Fruit fly (Drosophila melanogaster) whole organism, embryonic: ENCODE results near the gene CG11155.

Experiments
- ATbp ChIP-seq: fragments of 200-800 bp; sonication (Bioruptor generic); optimal IDR thresholded peaks from 2 replicates; lab custom pipeline; 2017; ENCODE audit warnings: missing biosample characterization, mild to moderate bottlenecking, missing genetic modification characterization, missing genetic modification reagents
- Atf3 ChIP-seq: fragments of 200-800 bp; sonication (Bioruptor generic); optimal IDR thresholded peaks from 3 replicates; lab custom pipeline; 2016; ENCODE audit warnings: missing biosample characterization, missing genetic modification characterization
- B-H1 ChIP-seq: fragments of 200-800 bp; sonication (Bioruptor generic); IDR thresholded peaks from 3 replicates; pipeline ENCODE4 v1.3.6; 2022; ENCODE audit warnings: missing biosample characterization, missing genetic modification characterization
- CG10274 ChIP-seq: fragments of 200-800 bp; sonication (Bioruptor generic); optimal IDR thresholded peaks from 3 replicates; lab custom pipeline; 2017; ENCODE audit warnings: missing biosample characterization, mild to moderate bottlenecking, missing genetic modification characterization
- CG11247 ChIP-seq: fragments of 200-800 bp; sonication (Bioruptor generic); IDR thresholded peaks from 2 replicates; pipeline ENCODE4 v1.3.6; 2022; ENCODE audit warnings: missing biosample characterization, missing genetic modification characterization
- CG11456 ChIP-seq: fragments of 200-800 bp; sonication (Bioruptor generic); IDR thresholded peaks from 3 replicates; pipeline ENCODE4 v1.3.6; 2022; ENCODE audit warnings: missing biosample characterization, missing genetic modification characterization
- CG12942 ChIP-seq: fragments of 200-800 bp; sonication (Bioruptor generic); optimal IDR thresholded peaks from 3 replicates; lab custom pipeline; 2016; ENCODE audit warnings: missing biosample characterization, missing genetic modification characterization
- CG13624 ChIP-seq: fragments of 200-800 bp; sonication (Bioruptor generic); optimal IDR thresholded peaks from 2 replicates; lab custom pipeline; 2016; ENCODE audit warnings: missing biosample characterization, missing genetic modification characterization
- CG14710 ChIP-seq: fragments of 200-800 bp; sonication (Bioruptor generic); optimal IDR thresholded peaks from 3 replicates; lab custom pipeline; 2019; ENCODE audit warnings: missing biosample characterization, mild to moderate bottlenecking, missing genetic modification characterization, moderate library complexity
- CG15696 ChIP-seq: fragments of 200-800 bp; sonication (Bioruptor generic); optimal IDR thresholded peaks from 2 replicates; lab custom pipeline; 2019; ENCODE audit warnings: missing biosample characterization, mild to moderate bottlenecking, missing genetic modification characterization, moderate library complexity
- CG17328 ChIP-seq: fragments of 200-800 bp; sonication (Bioruptor generic); IDR thresholded peaks from 2 replicates; pipeline ENCODE4 v1.3.6; 2022; ENCODE audit warnings: missing biosample characterization, missing genetic modification characterization
- CG17829 ChIP-seq: fragments of 200-800 bp; optimal IDR thresholded peaks from 2 replicates; lab custom pipeline; 2019; ENCODE audit warnings: missing biosample characterization, mild to moderate bottlenecking, missing genetic modification characterization, moderate library complexity
- CG18262 ChIP-seq: fragments of 200-800 bp; optimal IDR thresholded peaks from 3 replicates; lab custom pipeline; 2019; ENCODE audit warnings: missing biosample characterization, mild to moderate bottlenecking, missing genetic modification characterization, moderate library complexity
- CG31441 ChIP-seq: fragments of 200-800 bp; sonication (Bioruptor generic); IDR thresholded peaks from 2 replicates; pipeline ENCODE4 v1.3.6; 2022; ENCODE audit warnings: missing biosample characterization, missing genetic modification characterization
- CG32772 ChIP-seq: fragments of 200-800 bp; sonication (Bioruptor generic); IDR thresholded peaks from 2 replicates; pipeline ENCODE4 v1.3.6; 2022; ENCODE audit warnings: missing biosample characterization, missing genetic modification characterization
- CG3407 ChIP-seq: fragments of 200-800 bp; sonication (Bioruptor generic); optimal IDR thresholded peaks from 2 replicates; lab custom pipeline; 2018; ENCODE audit warnings: missing biosample characterization, mild to moderate bottlenecking, missing genetic modification characterization
- CG3838 ChIP-seq: fragments of 200-800 bp; sonication (Bioruptor generic); optimal IDR thresholded peaks from 3 replicates; lab custom pipeline; 2016; ENCODE audit warnings: missing biosample characterization, missing genetic modification characterization
- CG4617 ChIP-seq: fragments of 200-800 bp; sonication (Bioruptor generic); optimal IDR thresholded peaks from 3 replicates; lab custom pipeline; 2016; ENCODE audit warnings: missing biosample characterization, missing genetic modification characterization, borderline replicate concordance
- CG4820 ChIP-seq: fragments of 200-800 bp; sonication (Bioruptor generic); optimal IDR thresholded peaks from 3 replicates; lab custom pipeline; 2016; ENCODE audit warnings: missing biosample characterization, missing genetic modification characterization
- CG7271 ChIP-seq: fragments of 200-800 bp; sonication (Bioruptor generic); optimal IDR thresholded peaks from 2 replicates; lab custom pipeline; 2018; ENCODE audit warnings: missing biosample characterization, mild to moderate bottlenecking, missing genetic modification characterization, moderate library complexity
- CG9727 ChIP-seq: fragments of 200-800 bp; sonication (Bioruptor generic); optimal IDR thresholded peaks from 3 replicates; lab custom pipeline; 2017; ENCODE audit warnings: missing biosample characterization, mild to moderate bottlenecking, missing genetic modification characterization
- CG9817 ChIP-seq: fragments of 200-800 bp; sonication (Bioruptor generic); optimal IDR thresholded peaks from 2 replicates; lab custom pipeline; 2018; ENCODE audit warnings: missing biosample characterization, mild to moderate bottlenecking, missing genetic modification characterization, moderate library complexity
- CrebB ChIP-seq: fragments of 200-800 bp; sonication (Bioruptor generic); optimal IDR thresholded peaks from 3 replicates; lab custom pipeline; 2018; ENCODE audit warnings: missing biosample characterization, mild to moderate bottlenecking, missing genetic modification characterization
- D19A ChIP-seq: fragments of 200-800 bp; optimal IDR thresholded peaks from 3 replicates; lab custom pipeline; 2019; ENCODE audit warnings: missing biosample characterization, mild to moderate bottlenecking, missing genetic modification characterization, moderate library complexity
- D19B ChIP-seq: fragments of 200-800 bp; sonication (Bioruptor generic); optimal IDR thresholded peaks from 2 replicates; lab custom pipeline; 2017; ENCODE audit warnings: missing biosample characterization, mild to moderate bottlenecking, missing genetic modification characterization
- Drgx ChIP-seq: fragments of 200-800 bp; sonication (Bioruptor generic); IDR thresholded peaks from 2 replicates; pipeline ENCODE4 v1.3.6; 2022; ENCODE audit warnings: missing biosample characterization, missing genetic modification characterization
- Fer3 ChIP-seq: fragments of 200-800 bp; sonication (Bioruptor generic); optimal IDR thresholded peaks from 2 replicates; lab custom pipeline; 2018; ENCODE audit warnings: missing biosample characterization, mild to moderate bottlenecking, missing genetic modification characterization, moderate library complexity
- GATAe ChIP-seq: fragments of 200-800 bp; sonication (Bioruptor generic); conservative IDR thresholded peaks from 2 replicates; pipeline ENCODE4 v1.3.6; 2022; ENCODE audit warnings: missing biosample characterization, missing genetic modification characterization
- HHEX ChIP-seq: fragments of 200-800 bp; sonication (Bioruptor generic); optimal IDR thresholded peaks from 3 replicates; lab custom pipeline; 2017; ENCODE audit warnings: missing biosample characterization, mild to moderate bottlenecking, missing genetic modification characterization, missing genetic modification reagents
- Hmx ChIP-seq: fragments of 200-800 bp; sonication (Bioruptor generic); optimal IDR thresholded peaks from 2 replicates; lab custom pipeline; 2016; ENCODE audit warnings: missing biosample characterization, missing genetic modification characterization
- Hr51 ChIP-seq, 2 experiments: fragments of 200-800 bp; sonication (Bioruptor generic); optimal IDR thresholded peaks; 2 replicates in 1 of 2; 3 replicates in 1 of 2; lab custom pipeline; 2016 to 2018; ENCODE audit warnings: missing biosample characterization in 2 of 2, missing genetic modification characterization in 2 of 2, mild to moderate bottlenecking in 1 of 2, moderate library complexity in 1 of 2
- Hr78 ChIP-seq, 2 experiments: fragments of 200-800 bp in 1 of 2; fragments of >200 bp in 1 of 2; sonication (Bioruptor generic) in 1 of 2; optimal IDR thresholded peaks; 2 replicates each; lab custom pipeline; 2017 to 2019; ENCODE audit warnings: missing biosample characterization in 2 of 2, missing genetic modification characterization in 2 of 2, mild to moderate bottlenecking in 1 of 2, moderate library complexity in 1 of 2
- Hsf ChIP-seq: fragments of 200-800 bp; sonication (Bioruptor generic); optimal IDR thresholded peaks from 3 replicates; lab custom pipeline; 2016; ENCODE audit warnings: missing biosample characterization, missing genetic modification characterization
- Nf-YB ChIP-seq: fragments of 200-800 bp; sonication (Bioruptor generic); optimal IDR thresholded peaks from 3 replicates; lab custom pipeline; 2019; ENCODE audit warnings: missing biosample characterization, mild to moderate bottlenecking, missing genetic modification characterization, moderate library complexity
- NfI ChIP-seq: fragments of 200-800 bp; sonication (Bioruptor generic); optimal IDR thresholded peaks from 3 replicates; lab custom pipeline; 2018; ENCODE audit warnings: missing biosample characterization, mild to moderate bottlenecking, missing genetic modification characterization, moderate library complexity
- Pdp1 ChIP-seq, 2 experiments: fragments of 200-800 bp; sonication (Bioruptor generic); optimal IDR thresholded peaks; 3 replicates each; lab custom pipeline; 2016; ENCODE audit warnings: missing biosample characterization in 2 of 2, missing genetic modification characterization in 2 of 2, mild to moderate bottlenecking in 1 of 2, moderate library complexity in 1 of 2
- Xbp1 ChIP-seq: fragments of 200-800 bp; sonication (Bioruptor generic); optimal IDR thresholded peaks from 3 replicates; lab custom pipeline; 2016; ENCODE audit warnings: missing biosample characterization, mild to moderate bottlenecking, missing genetic modification characterization
- al ChIP-seq: fragments of 200-800 bp; sonication (Bioruptor generic); IDR thresholded peaks from 2 replicates; pipeline ENCODE4 v1.3.6; 2022; ENCODE audit warnings: missing biosample characterization, missing genetic modification characterization
- ase ChIP-seq: fragments of 200-800 bp; sonication (Bioruptor generic); IDR thresholded peaks from 3 replicates; pipeline ENCODE4 v1.3.6; 2022; ENCODE audit warnings: missing biosample characterization, missing genetic modification characterization
- cg ChIP-seq: fragments of 200-800 bp; sonication (Bioruptor generic); optimal IDR thresholded peaks from 3 replicates; lab custom pipeline; 2019; ENCODE audit warnings: missing biosample characterization, mild to moderate bottlenecking, missing genetic modification characterization, moderate library complexity
- chinmo ChIP-seq: fragments of 200-800 bp; sonication (Bioruptor generic); IDR thresholded peaks from 4 replicates; pipeline ENCODE4 v1.3.6; 2022; ENCODE audit warnings: missing biosample characterization, missing genetic modification characterization; ENCODE audit not compliant: partially characterized antibody
- croc ChIP-seq: fragments of 200-800 bp; sonication (Bioruptor generic); conservative IDR thresholded peaks from 3 replicates; pipeline ENCODE4 v1.3.6; 2022; ENCODE audit warnings: missing biosample characterization, missing genetic modification characterization
- disco-r ChIP-seq: fragments of 200-800 bp; sonication (Bioruptor generic); optimal IDR thresholded peaks from 2 replicates; lab custom pipeline; 2016; ENCODE audit warnings: missing biosample characterization, missing genetic modification characterization
- dmrt99B ChIP-seq: fragments of 200-800 bp; sonication (Bioruptor generic); optimal IDR thresholded peaks from 2 replicates; lab custom pipeline; 2018; ENCODE audit warnings: missing biosample characterization, mild to moderate bottlenecking, missing genetic modification characterization, moderate library complexity
- gcm2 ChIP-seq: fragments of 200-800 bp; sonication (Bioruptor generic); optimal IDR thresholded peaks from 2 replicates; lab custom pipeline; 2016; ENCODE audit warnings: missing biosample characterization, missing genetic modification characterization
- her ChIP-seq: fragments of 200-800 bp; sonication (Bioruptor generic); optimal IDR thresholded peaks from 2 replicates; lab custom pipeline; 2016; ENCODE audit warnings: missing biosample characterization, missing genetic modification characterization
- odd ChIP-seq: fragments of 200-800 bp; sonication (Bioruptor generic); optimal IDR thresholded peaks from 2 replicates; lab custom pipeline; 2017; ENCODE audit warnings: missing biosample characterization, mild to moderate bottlenecking, missing genetic modification characterization
- phol ChIP-seq: fragments of 200-800 bp; sonication (Bioruptor generic); optimal IDR thresholded peaks from 3 replicates; lab custom pipeline; 2018; ENCODE audit warnings: missing biosample characterization, mild to moderate bottlenecking, missing genetic modification characterization, moderate library complexity
- run ChIP-seq: fragments of 200-800 bp; sonication (Bioruptor generic); optimal IDR thresholded peaks from 3 replicates; lab custom pipeline; 2018; ENCODE audit warnings: missing biosample characterization, mild to moderate bottlenecking, missing genetic modification characterization
- sens ChIP-seq: fragments of 200-800 bp; sonication (Bioruptor generic); peaks from one replicate; lab custom pipeline; 2016; ENCODE audit warnings: missing biosample characterization, missing genetic modification characterization
- sqz ChIP-seq: fragments of 200-800 bp; sonication (Bioruptor generic); optimal IDR thresholded peaks from 3 replicates; lab custom pipeline; 2018; ENCODE audit warnings: missing biosample characterization, mild to moderate bottlenecking, missing genetic modification characterization

Gene CG11155

dm6 chr4:1093446-1093845 lies 33.0 kb upstream of the CG11155 start (continued):
- no peak for TF ChIP-seq chinmo
- no peak for TF ChIP-seq odd (GFP tag; lab: Kevin White, UChicago)
- no peak for TF ChIP-seq Atf3 (GFP tag; lab: Kevin White, UChicago)
- no peak for TF ChIP-seq Xbp1
- no peak for TF ChIP-seq croc (GFP tag; lab: Robert Waterston, UW)
- no peak for TF ChIP-seq cg (GFP tag; lab: Kevin White, UChicago)
- TF ChIP-seq run, result no peak
- no peak for TF ChIP-seq Hr78 (GFP tag; optimal IDR thresholded peaks at IDR 0.05; lab: Kevin White, UChicago)
- no peak for TF ChIP-seq CG17829 (tag; lab: Kevin White, UChicago)
- TF ChIP-seq Drgx (GFP tag; lab: Robert Waterston, UW), result no peak
- TF ChIP-seq CG9817, result no peak
- TF ChIP-seq her (GFP tag; lab: Kevin White, UChicago), result no peak
- TF ChIP-seq Hmx (GFP tag; lab: Kevin White, UChicago), result no peak
- no peak for TF ChIP-seq CG12942
- no peak for TF ChIP-seq B-H1 (GFP tag; lab: Robert Waterston, UW)
- TF ChIP-seq CG14710 (tag; lab: Kevin White, UChicago), result no peak
- TF ChIP-seq CG31441, result no peak
- no peak for TF ChIP-seq CG32772 (GFP tag; lab: Robert Waterston, UW)
- TF ChIP-seq Fer3 (tag; lab: Kevin White, UChicago), result no peak
- TF ChIP-seq gcm2 (GFP tag; lab: Kevin White, UChicago), result no peak
- TF ChIP-seq sens, result peak; percentile 84
- TF ChIP-seq CG11456 (GFP tag; lab: Robert Waterston, UW), result no peak
- no peak for TF ChIP-seq CG4820 (GFP tag; lab: Kevin White, UChicago)
- TF ChIP-seq CG15696 (tag; lab: Kevin White, UChicago), result no peak
- TF ChIP-seq CG13624 (GFP tag; lab: Kevin White, UChicago), result no peak
- TF ChIP-seq al (GFP tag; lab: Robert Waterston, UW), result no peak
- no peak for TF ChIP-seq Pdp1 (GFP tag; optimal IDR thresholded peaks at IDR 0.05; lab: Kevin White, UChicago)
- TF ChIP-seq ase (GFP tag; lab: Robert Waterston, UW), result no peak
- TF ChIP-seq CG4617 (GFP tag; lab: Kevin White, UChicago), result no peak
- no peak for TF ChIP-seq Hsf (GFP tag; lab: Kevin White, UChicago)
- no peak for TF ChIP-seq sqz (GFP tag; lab: Kevin White, UChicago)
- no peak for TF ChIP-seq Hr51 (GFP tag; optimal IDR thresholded peaks at IDR 0.05; lab: Kevin White, UChicago)
- TF ChIP-seq disco-r (GFP tag; lab: Kevin White, UChicago), result no peak
- TF ChIP-seq Nf-YB (GFP tag; lab: Kevin White, UChicago), result peak; percentile 20
- no peak for TF ChIP-seq CG17328
- no peak for TF ChIP-seq CG3838 (GFP tag; lab: Kevin White, UChicago)
- no peak for TF ChIP-seq NfI
- TF ChIP-seq GATAe (GFP tag; lab: Robert Waterston, UW), result no peak
- no peak for TF ChIP-seq CG9727
- no peak for TF ChIP-seq phol (tag; lab: Kevin White, UChicago)
- TF ChIP-seq ATbp (GFP tag; lab: Kevin White, UChicago), result no peak
- TF ChIP-seq D19A (tag; lab: Kevin White, UChicago), result peak; percentile 54
- TF ChIP-seq dmrt99B (tag; lab: Kevin White, UChicago), result no peak
- TF ChIP-seq HHEX (GFP tag; lab: Kevin White, UChicago), result no peak
- TF ChIP-seq D19B (GFP tag; lab: Kevin White, UChicago), result no peak
- TF ChIP-seq CG11247 (GFP tag; lab: Robert Waterston, UW), result no peak
- TF ChIP-seq CG10274 (GFP tag; lab: Kevin White, UChicago), result no peak
- TF ChIP-seq CG3407 (GFP tag; lab: Kevin White, UChicago), result no peak
- TF ChIP-seq CrebB (tag; lab: Kevin White, UChicago), result no peak
- TF ChIP-seq CG7271 (tag; lab: Kevin White, UChicago), result no peak
- TF ChIP-seq CG18262 (tag; lab: Kevin White, UChicago), result peak; percentile 51
